Worm (Caenorhabditis elegans): Measurements from ENCODE around the gene F36H5.12.

Gene F36H5.12

ce11 chrII:1787208-1787607 is 44.6 kb downstream of the F36H5.12 start:
- TF ChIP-seq unc-39 (tag; optimal IDR thresholded peaks at IDR 0.05) (no peak), unc-62 (GFP tag; optimal IDR thresholded peaks at IDR 0.05 in 1 of 2) (peak in 1 of 2 experiments; percentile 97), unc-62 (tag; optimal IDR thresholded peaks at IDR 0.05) (no peak), ceh-44 (GFP tag; IDR thresholded peaks at IDR 0.05) (no peak)

DNA sequence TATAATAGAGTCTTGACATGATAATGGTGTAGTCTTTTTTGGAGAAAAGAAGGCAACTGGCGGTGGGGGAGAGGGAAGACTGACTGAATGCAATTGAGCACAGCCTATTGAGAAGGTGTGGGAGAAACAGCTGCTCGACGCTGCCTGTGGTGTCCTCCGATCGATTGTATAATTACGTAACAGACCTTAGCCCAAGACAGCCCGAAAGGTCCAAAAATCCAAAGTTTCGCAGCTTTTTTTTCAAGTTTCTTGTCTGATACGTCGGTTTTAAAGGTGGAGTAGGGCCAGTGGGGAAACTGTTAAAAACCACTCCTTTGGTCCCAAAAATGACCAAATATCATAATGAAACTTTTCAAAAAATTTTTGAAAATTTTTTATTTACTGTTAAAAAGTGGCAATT is 45.5 kb downstream of the F36H5.12 start, which contains the start of the genes C08F1.6 and fbxb-13:
C08F1.6 (minus strand) TSS at position 101 of the 400 bp plus-strand sequence.
fbxb-13 (plus strand) TSS at position 191 of the 400 bp plus-strand sequence.
- TF ChIP-seq pqm-1 (tag; optimal IDR thresholded peaks at IDR 0.05), result no peak

Data from whole organism, L4 larva.